Fruit fly (Drosophila melanogaster) whole organism, embryonic: Measurements from ENCODE around the gene Alh.
A peak's percentile ranks its signal among the peaks of the same experiment; 100 is the strongest.

Experiments used
- CG10462 ChIP-seq: fragments of 200-800 bp; sonication (Bioruptor generic); optimal IDR thresholded peaks from 2 replicates; lab custom pipeline; 2016; ENCODE audit warnings: missing biosample characterization, missing genetic modification characterization
- CG11456 ChIP-seq: fragments of 200-800 bp; sonication (Bioruptor generic); IDR thresholded peaks from 3 replicates; pipeline ENCODE4 v1.3.6; 2022; ENCODE audit warnings: missing biosample characterization, missing genetic modification characterization
- CG11723 ChIP-seq: fragments of 200-800 bp; sonication (Bioruptor generic); optimal IDR thresholded peaks from 2 replicates; lab custom pipeline; 2017; ENCODE audit warnings: missing biosample characterization, mild to moderate bottlenecking, missing genetic modification characterization
- CG1233 ChIP-seq: fragments of 200-800 bp; sonication (Bioruptor generic); optimal IDR thresholded peaks from 4 replicates; lab custom pipeline; 2018; ENCODE audit warnings: missing biosample characterization, mild to moderate bottlenecking, missing genetic modification characterization
- CG12744 ChIP-seq: fragments of 200-800 bp; sonication (Bioruptor generic); optimal IDR thresholded peaks from 2 replicates; lab custom pipeline; 2016; ENCODE audit warnings: missing biosample characterization, missing genetic modification characterization
- CG14014 ChIP-seq: fragments of 200-800 bp; sonication (Bioruptor generic); IDR thresholded peaks from 2 replicates; pipeline ENCODE4 v1.3.6; 2022; ENCODE audit warnings: missing biosample characterization, missing genetic modification characterization
- CG14860 ChIP-seq: fragments of 200-800 bp; sonication (Bioruptor generic); IDR thresholded peaks from 3 replicates; pipeline ENCODE4 v1.3.6; 2022; ENCODE audit warnings: missing biosample characterization, missing genetic modification characterization; ENCODE audit not compliant: partially characterized antibody
- CG15479 ChIP-seq: fragments of 200-800 bp; sonication (Bioruptor generic); optimal IDR thresholded peaks from 3 replicates; lab custom pipeline; 2019; ENCODE audit warnings: missing biosample characterization, mild to moderate bottlenecking, missing genetic modification characterization, moderate library complexity
- CG16813 ChIP-seq: fragments of 200-800 bp; sonication (Bioruptor generic); IDR thresholded peaks from 3 replicates; pipeline ENCODE4 v1.3.6; 2022; ENCODE audit warnings: missing biosample characterization, missing genetic modification characterization; ENCODE audit not compliant: partially characterized antibody
- CG18011 ChIP-seq: fragments of 200-800 bp; sonication (Bioruptor generic); optimal IDR thresholded peaks from 2 replicates; lab custom pipeline; 2017; ENCODE audit warnings: missing biosample characterization, missing genetic modification characterization, mild to moderate bottlenecking, moderate library complexity, missing genotype
- CG3163 ChIP-seq: fragments of 200-800 bp; sonication (Bioruptor generic); optimal IDR thresholded peaks from 3 replicates; lab custom pipeline; 2016; ENCODE audit warnings: missing biosample characterization, missing genetic modification characterization
- CG3838 ChIP-seq: fragments of 200-800 bp; sonication (Bioruptor generic); optimal IDR thresholded peaks from 3 replicates; lab custom pipeline; 2016; ENCODE audit warnings: missing biosample characterization, missing genetic modification characterization
- CG4854 ChIP-seq: fragments of 200-800 bp; sonication (Bioruptor generic); optimal IDR thresholded peaks from 2 replicates; lab custom pipeline; 2016; ENCODE audit warnings: missing biosample characterization, missing genetic modification characterization, inconsistent platforms
- CG8359 ChIP-seq: fragments of 200-800 bp; sonication (Bioruptor generic); optimal IDR thresholded peaks from 2 replicates; lab custom pipeline; 2017; ENCODE audit warnings: missing biosample characterization, mild to moderate bottlenecking, missing genetic modification characterization, borderline replicate concordance
- CG8388 ChIP-seq: fragments of 200-800 bp; sonication (Bioruptor generic); optimal IDR thresholded peaks from 2 replicates; lab custom pipeline; 2019; ENCODE audit warnings: missing biosample characterization, mild to moderate bottlenecking, missing genetic modification characterization, moderate library complexity
- CG9817 ChIP-seq: fragments of 200-800 bp; sonication (Bioruptor generic); optimal IDR thresholded peaks from 2 replicates; lab custom pipeline; 2018; ENCODE audit warnings: missing biosample characterization, mild to moderate bottlenecking, missing genetic modification characterization, moderate library complexity
- CG9932 ChIP-seq: fragments of 200-800 bp; sonication (Bioruptor generic); IDR thresholded peaks from 2 replicates; pipeline ENCODE4 v1.3.6; 2022; ENCODE audit warnings: missing biosample characterization, missing genetic modification characterization
- D ChIP-seq, 2 experiments: fragments of 200-800 bp in 1 of 2; fragments of >200 bp in 1 of 2; sonication (Bioruptor generic) in 1 of 2; optimal IDR thresholded peaks; 2 replicates in 1 of 2; 3 replicates in 1 of 2; lab custom pipeline; 2017; ENCODE audit warnings: mild to moderate bottlenecking in 1 of 2, missing biosample characterization in 1 of 2, missing genetic modification characterization in 1 of 2, missing genetic modification reagents in 1 of 2
- Drgx ChIP-seq: fragments of 200-800 bp; sonication (Bioruptor generic); IDR thresholded peaks from 2 replicates; pipeline ENCODE4 v1.3.6; 2022; ENCODE audit warnings: missing biosample characterization, missing genetic modification characterization
- Fer2 ChIP-seq: fragments of 200-800 bp; sonication (Bioruptor generic); optimal IDR thresholded peaks from 2 replicates; lab custom pipeline; 2018; ENCODE audit warnings: missing biosample characterization, mild to moderate bottlenecking, missing genetic modification characterization, moderate library complexity
- Hr39 ChIP-seq: fragments of >200 bp; optimal IDR thresholded peaks from 2 replicates; lab custom pipeline; 2017
- Hsf ChIP-seq: fragments of 200-800 bp; sonication (Bioruptor generic); optimal IDR thresholded peaks from 3 replicates; lab custom pipeline; 2016; ENCODE audit warnings: missing biosample characterization, missing genetic modification characterization
- Med ChIP-seq: fragments of 200-800 bp; sonication (Bioruptor generic); peaks from one replicate; lab custom pipeline; 2016; ENCODE audit warnings: missing biosample characterization, missing genetic modification characterization, mild to moderate bottlenecking, inconsistent platforms, moderate library complexity
- Opbp ChIP-seq: fragments of 200-800 bp; sonication (Bioruptor generic); IDR thresholded peaks from 3 replicates; pipeline ENCODE4 v1.3.6; 2022; ENCODE audit warnings: missing biosample characterization, missing genetic modification characterization; ENCODE audit not compliant: partially characterized antibody
- Poxn ChIP-seq: fragments of 200-800 bp; sonication (Bioruptor generic); IDR thresholded peaks from 2 replicates; pipeline ENCODE4 v1.3.6; 2022; ENCODE audit warnings: missing biosample characterization, missing genetic modification characterization
- Rfx ChIP-seq: fragments of 200-800 bp; sonication (Bioruptor generic); IDR thresholded peaks from 2 replicates; pipeline ENCODE4 v1.3.6; 2022; ENCODE audit warnings: missing biosample characterization, missing genetic modification characterization
- Sin3A ChIP-seq: fragments of >200 bp; optimal IDR thresholded peaks from 2 replicates; lab custom pipeline; 2018
- Sry-β ChIP-seq: fragments of 200-800 bp; sonication (Bioruptor generic); optimal IDR thresholded peaks from 2 replicates; lab custom pipeline; 2018; ENCODE audit warnings: missing biosample characterization, mild to moderate bottlenecking, missing genetic modification characterization, moderate library complexity
- TFAM ChIP-seq: fragments of 200-800 bp; sonication (Bioruptor generic); optimal IDR thresholded peaks from 2 replicates; lab custom pipeline; 2017; ENCODE audit warnings: missing biosample characterization, missing genetic modification characterization, inconsistent platforms
- Xrp1 ChIP-seq: fragments of 200-800 bp; sonication (Bioruptor generic); IDR thresholded peaks from 2 replicates; pipeline ENCODE4 v1.3.6; 2022; ENCODE audit warnings: missing biosample characterization, missing genetic modification characterization
- aop ChIP-seq: fragments of 200-800 bp; sonication (Bioruptor generic); IDR thresholded peaks from 2 replicates; pipeline ENCODE4 v1.3.6; 2022; ENCODE audit warnings: missing biosample characterization, missing genetic modification characterization
- bab2 ChIP-seq: fragments of 200-800 bp; sonication (Bioruptor generic); optimal IDR thresholded peaks from 2 replicates; lab custom pipeline; 2016; ENCODE audit warnings: missing biosample characterization, missing genetic modification characterization
- grau ChIP-seq: fragments of 200-800 bp; optimal IDR thresholded peaks from 3 replicates; lab custom pipeline; 2019; ENCODE audit warnings: missing biosample characterization, mild to moderate bottlenecking, missing genetic modification characterization, moderate library complexity
- hth ChIP-seq: fragments of >200 bp; optimal IDR thresholded peaks from 2 replicates; lab custom pipeline; 2017; ENCODE audit warnings: inconsistent platforms
- insv ChIP-seq, 2 experiments: fragments of 200-800 bp; sonication (Bioruptor generic); optimal IDR thresholded peaks; 3 replicates each; lab custom pipeline; 2016 to 2018; ENCODE audit warnings: missing biosample characterization in 2 of 2, missing genetic modification characterization in 2 of 2
- nerfin-1 ChIP-seq: fragments of 200-800 bp; sonication (Bioruptor generic); optimal IDR thresholded peaks from 3 replicates; lab custom pipeline; 2019; ENCODE audit warnings: missing biosample characterization, mild to moderate bottlenecking, missing genetic modification characterization, moderate library complexity
- nerfin-2 ChIP-seq: fragments of 200-800 bp; sonication (Bioruptor generic); IDR thresholded peaks from 2 replicates; pipeline ENCODE4 v1.3.6; 2022; ENCODE audit warnings: missing biosample characterization, missing genetic modification characterization; ENCODE audit not compliant: partially characterized antibody
- otp ChIP-seq: fragments of 200-800 bp; sonication (Bioruptor generic); IDR thresholded peaks from 3 replicates; pipeline ENCODE4, ENCODE4 v1.3.6; 2022; ENCODE audit warnings: missing biosample characterization, missing genetic modification characterization
- p53 ChIP-seq: fragments of 200-800 bp; sonication (Bioruptor generic); optimal IDR thresholded peaks from 2 replicates; lab custom pipeline; 2016; ENCODE audit warnings: missing biosample characterization, missing genetic modification characterization
- pb ChIP-seq: fragments of 200-800 bp; sonication (Bioruptor generic); optimal IDR thresholded peaks from 3 replicates; lab custom pipeline; 2016; ENCODE audit warnings: missing biosample characterization, missing genetic modification characterization
- pho ChIP-seq: fragments of 200-800 bp; sonication (Bioruptor generic); optimal IDR thresholded peaks from 2 replicates; lab custom pipeline; 2016; ENCODE audit warnings: missing biosample characterization, missing genetic modification characterization
- rib ChIP-seq: fragments of 200-800 bp; sonication (Bioruptor generic); IDR thresholded peaks from 2 replicates; pipeline ENCODE4 v1.3.6; 2022; ENCODE audit warnings: missing biosample characterization, missing genetic modification characterization
- ro ChIP-seq: fragments of 200-800 bp; sonication (Bioruptor generic); IDR thresholded peaks from 2 replicates; pipeline ENCODE4 v1.3.6; 2022; ENCODE audit warnings: missing biosample characterization, missing genetic modification characterization
- run ChIP-seq: fragments of 200-800 bp; sonication (Bioruptor generic); optimal IDR thresholded peaks from 3 replicates; lab custom pipeline; 2018; ENCODE audit warnings: missing biosample characterization, mild to moderate bottlenecking, missing genetic modification characterization
- sens ChIP-seq: fragments of 200-800 bp; sonication (Bioruptor generic); peaks from one replicate; lab custom pipeline; 2016; ENCODE audit warnings: missing biosample characterization, missing genetic modification characterization
- seq ChIP-seq: fragments of 200-800 bp; sonication (Bioruptor generic); IDR thresholded peaks from 2 replicates; pipeline ENCODE4 v1.3.6; 2022; ENCODE audit warnings: missing biosample characterization, missing genetic modification characterization
- so ChIP-seq: fragments of 200-800 bp; sonication (Bioruptor generic); IDR thresholded peaks from 3 replicates; pipeline ENCODE4 v1.3.6; 2022; ENCODE audit warnings: missing biosample characterization, missing genetic modification characterization
- tll ChIP-seq, 2 experiments: fragments of 200-800 bp in 1 of 2; fragments of >200 bp in 1 of 2; sonication (Bioruptor generic) in 1 of 2; optimal IDR thresholded peaks; 2 replicates each; lab custom pipeline; 2017 to 2019; ENCODE audit warnings: missing biosample characterization in 2 of 2, missing genetic modification characterization in 2 of 2, mild to moderate bottlenecking in 1 of 2, moderate library complexity in 1 of 2
- zen ChIP-seq: fragments of 200-800 bp; sonication (Bioruptor generic); optimal IDR thresholded peaks from 3 replicates; lab custom pipeline; 2018; ENCODE audit warnings: missing biosample characterization, mild to moderate bottlenecking, missing genetic modification characterization, moderate library complexity

The Alh gene

DNA sequence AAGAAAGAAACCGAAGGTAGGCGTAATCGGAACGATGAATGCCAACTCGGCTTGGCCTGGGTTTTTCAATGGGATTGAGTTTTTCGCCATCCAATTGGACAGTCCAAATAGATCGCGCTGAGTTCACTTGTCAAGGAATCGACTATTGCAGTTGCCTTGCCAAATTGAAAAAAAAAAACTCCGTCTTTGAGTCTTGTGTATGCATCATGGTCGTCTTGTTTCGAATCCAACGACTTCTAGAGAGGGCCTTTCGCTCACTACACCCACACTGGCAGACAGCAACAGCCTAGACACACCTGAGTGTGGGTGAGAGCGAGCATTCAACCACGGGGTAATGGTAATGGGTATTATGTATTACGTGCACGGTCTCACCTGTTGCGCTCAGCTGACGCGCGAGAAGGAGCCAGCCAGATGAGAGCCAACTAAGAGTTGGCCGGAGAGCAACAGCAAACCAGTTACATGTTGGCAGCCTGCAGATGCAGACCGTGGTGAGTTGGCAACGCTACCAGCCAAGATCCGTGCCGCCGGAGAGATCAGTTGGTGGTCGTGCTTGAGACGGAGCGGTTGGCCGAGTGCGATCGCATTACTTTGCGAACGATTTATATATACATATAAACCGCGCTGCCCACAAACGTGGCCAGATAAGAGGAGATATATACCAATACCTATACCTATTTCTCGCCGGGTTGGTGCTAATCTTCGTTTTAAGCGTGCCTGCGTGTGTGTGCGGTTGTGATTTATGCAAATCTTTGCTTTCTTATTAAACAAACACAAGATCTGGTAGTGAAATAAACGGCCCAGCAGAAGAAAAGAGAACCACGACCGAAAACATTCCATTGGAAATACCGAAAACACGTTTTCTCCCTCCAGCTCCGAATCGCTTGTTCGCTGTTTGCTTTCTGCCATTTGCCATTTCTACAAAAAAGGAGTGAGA lies 38.6 kb upstream of the Alh start, which contains the start of gene sas (continued):
- TF ChIP-seq CG14860 (no peak), CG11723 (GFP tag; lab: Kevin White, UChicago) (no peak), Sry-β (GFP tag; lab: Kevin White, UChicago) (no peak), so (GFP tag; lab: Robert Waterston, UW) (peak; percentile 26; the same call in 1 of the 3 replicates), run (tag; lab: Kevin White, UChicago) (no peak), CG14014 (no peak), CG16813 (0 out of 3 replicates have a peak, but pooled peaks have one; percentile 7), Poxn (GFP tag; lab: Robert Waterston, UW) (no peak), seq (GFP tag; lab: Robert Waterston, UW) (peak; percentile 33; the same call in 1 of the 2 replicates), CG11456 (no peak), Rfx (no peak), CG15479 (GFP tag; lab: Kevin White, UChicago) (peak; percentile 47), Sin3A (lab: Kevin White, UChicago) (no peak), Hr39 (lab: Kevin White, UChicago) (no peak), CG12744 (GFP tag; lab: Kevin White, UChicago) (no peak), CG1233 (GFP tag; lab: Kevin White, UChicago) (no peak), CG8388 (GFP tag; lab: Kevin White, UChicago) (no peak), CG10462 (GFP tag; lab: Kevin White, UChicago) (no peak), grau (no peak), pho (GFP tag; lab: Kevin White, UChicago) (no peak), p53 (no peak), CG18011 (no peak), hth (lab: Kevin White, UChicago) (no peak), sens (GFP tag; lab: Kevin White, UChicago) (peak; percentile 70), CG3163 (GFP tag; lab: Kevin White, UChicago) (no peak), Hsf (no peak), otp (GFP tag; lab: Robert Waterston, UW) (no peak), CG9932 (no peak), bab2 (GFP tag; lab: Kevin White, UChicago) (no peak), ro (GFP tag; lab: Robert Waterston, UW) (no peak), CG8359 (GFP tag; lab: Kevin White, UChicago) (no peak), nerfin-2 (GFP tag; lab: Robert Waterston, UW) (peak; percentile 14; the same call in 1 of the 2 replicates), insv (GFP tag; optimal IDR thresholded peaks at IDR 0.05; lab: Kevin White, UChicago) (peak; percentile 33 to 93), Drgx (0 out of 2 replicates have a peak, but pooled peaks have one; percentile 12), D (optimal IDR thresholded peaks at IDR 0.05; lab: Kevin White, UChicago) (peak; percentile 17), D (GFP tag; optimal IDR thresholded peaks at IDR 0.05; lab: Kevin White, UChicago) (no peak), CG9817 (tag; lab: Kevin White, UChicago) (no peak), tll (GFP tag; optimal IDR thresholded peaks at IDR 0.05; lab: Kevin White, UChicago) (peak in 1 of 2 experiments; percentile 18), CG4854 (GFP tag; lab: Kevin White, UChicago) (no peak), rib (GFP tag; lab: Robert Waterston, UW) (no peak), aop (GFP tag; lab: Robert Waterston, UW) (no peak), nerfin-1 (no peak), Opbp (GFP tag; lab: Robert Waterston, UW) (0 out of 3 replicates have a peak, but pooled peaks have one; percentile 48), Xrp1 (GFP tag; lab: Robert Waterston, UW) (no peak), zen (peak; percentile 36), Med (peak; percentile 77), pb (no peak), TFAM (GFP tag; lab: Kevin White, UChicago) (no peak), CG3838 (no peak), Fer2 (tag; lab: Kevin White, UChicago) (no peak)
